Fruit fly (Drosophila melanogaster) S2 (cell line): ENCODE results near the gene Dcr-1.

Experiments used
- CG8478 ChIP-seq: fragments of >200 bp; optimal IDR thresholded peaks from 2 replicates; lab custom pipeline; 2018
- CTCF ChIP-seq, 2 experiments: fragments of >200 bp; optimal IDR thresholded peaks; 2 replicates each; lab custom pipeline; 2018

- TF ChIP-seq CTCF (optimal IDR thresholded peaks at IDR 0.05; lab: Kevin White, UChicago) (no peak), CG8478 (lab: Kevin White, UChicago) (no peak)
These were observed 15.4 kb upstream of the Dcr-1 start for dm6 chr3R:22756289-22756688.
